Worm (Caenorhabditis elegans): ENCODE measurements around the gene gmps-1.

ce11 chrII:10819928-10820423 is 48.5 kb downstream of the gmps-1 start, which contains the start of gene R06F6.8:
- TF ChIP-seq ama-1 (optimal IDR thresholded peaks at IDR 0.05), result no peak
- 0 out of 2 replicates have a peak, but pooled peaks have one; percentile 13 for TF ChIP-seq pes-1 (GFP tag; IDR thresholded peaks at IDR 0.05)
- no peak for TF ChIP-seq scrt-1 (GFP tag; IDR thresholded peaks at IDR 0.05)
- no peak for TF ChIP-seq B0310.2 (tag; optimal IDR thresholded peaks at IDR 0.05)
- no peak for TF ChIP-seq ceh-13 (GFP tag; optimal IDR thresholded peaks at IDR 0.05)
- TF ChIP-seq ets-7 (tag; optimal IDR thresholded peaks at IDR 0.05), result no peak
- no peak for TF ChIP-seq hmg-4 (GFP tag; optimal IDR thresholded peaks at IDR 0.05)
- no peak for TF ChIP-seq tra-4 (tag; optimal IDR thresholded peaks at IDR 0.05)
- no peak for TF ChIP-seq flt-1 (GFP tag; IDR thresholded peaks at IDR 0.05)
- no peak for TF ChIP-seq tbx-37 (GFP tag; conservative IDR thresholded peaks at IDR 0.05)
- TF ChIP-seq aly-1 (tag; optimal IDR thresholded peaks at IDR 0.05), result no peak
- no peak for TF ChIP-seq ceh-36 (tag; optimal IDR thresholded peaks at IDR 0.05)
- no peak for TF ChIP-seq sea-1 (GFP tag; conservative IDR thresholded peaks at IDR 0.05)

Data from whole organism, early embryonic.